Worm (Caenorhabditis elegans): ENCODE results near the gene hyls-1.

The hyls-1 gene

ce11 chrV:7237094-7237132, 268 bp upstream of the hyls-1 start, which contains the start of gene hpo-9:
TSS of gene hpo-9 (minus strand) at chrV:7237130.
- no peak for TF ChIP-seq nhr-27 (tag; optimal IDR thresholded peaks at IDR 0.05)
- no peak for TF ChIP-seq aptf-3 (GFP tag; IDR thresholded peaks at IDR 0.05)
- no peak for TF ChIP-seq nhr-179 (tag; optimal IDR thresholded peaks at IDR 0.05)
- TF ChIP-seq F22D6.2 (tag; optimal IDR thresholded peaks at IDR 0.05), result no peak
- TF ChIP-seq B0336.3 (GFP tag; IDR thresholded peaks at IDR 0.05), result no peak
- TF ChIP-seq D2030.7 (GFP tag; IDR thresholded peaks at IDR 0.05), result no peak
- TF ChIP-seq lir-1 (GFP tag; conservative IDR thresholded peaks at IDR 0.05), result no peak
- TF ChIP-seq ccch-3 (GFP tag; optimal IDR thresholded peaks at IDR 0.05), result no peak
- TF ChIP-seq madf-10 (tag; optimal IDR thresholded peaks at IDR 0.05), result no peak
- TF ChIP-seq egl-44 (GFP tag; IDR thresholded peaks at IDR 0.05), result no peak
- no peak for TF ChIP-seq madf-3 (GFP tag; IDR thresholded peaks at IDR 0.05)
- TF ChIP-seq ztf-6 (GFP tag; IDR thresholded peaks at IDR 0.05), result no peak
- TF ChIP-seq hmg-1.2 (GFP tag; IDR thresholded peaks at IDR 0.05), result no peak
- no peak for TF ChIP-seq snpc-1.1 (tag; optimal IDR thresholded peaks at IDR 0.05; ENCODE audit: insufficient read depth)
- TF ChIP-seq mel-28 (tag; optimal IDR thresholded peaks at IDR 0.05; ENCODE audit: borderline replicate concordance), result no peak
- no peak for TF ChIP-seq pha-4 (tag; optimal IDR thresholded peaks at IDR 0.05)
- TF ChIP-seq hmg-20 (GFP tag; IDR thresholded peaks at IDR 0.05), result no peak

ce11 chrV:7239471-7239870, 2.3 kb downstream of the hyls-1 start, which contains the start of gene C05C8.1:
TSS of gene C05C8.1 (plus strand) at chrV:7239771.
- no peak for TF ChIP-seq hmg-1.2 (GFP tag; IDR thresholded peaks at IDR 0.05)
- no peak for TF ChIP-seq pha-4 (tag; optimal IDR thresholded peaks at IDR 0.05)
- TF ChIP-seq rpc-1 (optimal IDR thresholded peaks at IDR 0.05), result no peak
- no peak for TF ChIP-seq rpc-1 (tag; optimal IDR thresholded peaks at IDR 0.05)
- no peak for TF ChIP-seq sdz-38 (tag; optimal IDR thresholded peaks at IDR 0.05)
- no peak for TF ChIP-seq snpc-1.1 (tag; optimal IDR thresholded peaks at IDR 0.05; ENCODE audit: insufficient read depth)
- TF ChIP-seq tbp1 (GFP tag; optimal IDR thresholded peaks at IDR 0.05), result no peak
- no peak for TF ChIP-seq rec-8 (tag; optimal IDR thresholded peaks at IDR 0.05)
- TF ChIP-seq F39B2.1 (GFP tag; IDR thresholded peaks at IDR 0.05), result no peak
- no peak for TF ChIP-seq Y95B8A.8 (GFP tag; IDR thresholded peaks at IDR 0.05)
- TF ChIP-seq C17E4.6 (GFP tag; IDR thresholded peaks at IDR 0.05), result no peak
- no peak for TF ChIP-seq cebp-2 (GFP tag; IDR thresholded peaks at IDR 0.05)
- no peak for TF ChIP-seq F10E7.11 (tag; optimal IDR thresholded peaks at IDR 0.05)

ce11 chrV:7246951-7247350, 9.8 kb downstream of the hyls-1 start, which contains the start of gene C05C8.7:
TSS of gene C05C8.7 (minus strand) at chrV:7247050.
- TF ChIP-seq attf-3 (GFP tag; conservative IDR thresholded peaks at IDR 0.05) (no peak), rpc-1 (optimal IDR thresholded peaks at IDR 0.05) (no peak), rpc-1 (tag; optimal IDR thresholded peaks at IDR 0.05) (no peak), F37B4.10 (GFP tag; IDR thresholded peaks at IDR 0.05) (no peak), ztf-28 (GFP tag; IDR thresholded peaks at IDR 0.05) (no peak), T07F8.4 (tag; optimal IDR thresholded peaks at IDR 0.05) (no peak), bed-2 (GFP tag; IDR thresholded peaks at IDR 0.05) (no peak), ceh-91 (GFP tag; IDR thresholded peaks at IDR 0.05) (no peak), ztf-26 (tag; optimal IDR thresholded peaks at IDR 0.05) (no peak), ztf-6 (GFP tag; IDR thresholded peaks at IDR 0.05) (no peak), let-607 (tag; optimal IDR thresholded peaks at IDR 0.05) (no peak), lsy-27 (tag; optimal IDR thresholded peaks at IDR 0.05; ENCODE audit: borderline replicate concordance, insufficient read depth) (no peak), sea-2 (GFP tag; IDR thresholded peaks at IDR 0.05) (no peak), unc-62 (GFP tag; optimal IDR thresholded peaks at IDR 0.05) (no peak), ceh-27 (GFP tag; optimal IDR thresholded peaks at IDR 0.05) (no peak), akir-1 (GFP tag; optimal IDR thresholded peaks at IDR 0.05) (no peak), C06A6.2 (GFP tag; conservative IDR thresholded peaks at IDR 0.05) (no peak), zfh-2 (GFP tag; conservative IDR thresholded peaks at IDR 0.05) (no peak), lin-54 (GFP tag; optimal IDR thresholded peaks at IDR 0.05) (no peak), lin-35 (GFP tag; optimal IDR thresholded peaks at IDR 0.05) (no peak), snpc-1.3 (tag; optimal IDR thresholded peaks at IDR 0.05; ENCODE audit: insufficient read depth) (no peak)

Measured in whole organism, young adult.